2 fruit fly cellular contexts compared by ENCODE assay signal in the genomic region with DNA sequence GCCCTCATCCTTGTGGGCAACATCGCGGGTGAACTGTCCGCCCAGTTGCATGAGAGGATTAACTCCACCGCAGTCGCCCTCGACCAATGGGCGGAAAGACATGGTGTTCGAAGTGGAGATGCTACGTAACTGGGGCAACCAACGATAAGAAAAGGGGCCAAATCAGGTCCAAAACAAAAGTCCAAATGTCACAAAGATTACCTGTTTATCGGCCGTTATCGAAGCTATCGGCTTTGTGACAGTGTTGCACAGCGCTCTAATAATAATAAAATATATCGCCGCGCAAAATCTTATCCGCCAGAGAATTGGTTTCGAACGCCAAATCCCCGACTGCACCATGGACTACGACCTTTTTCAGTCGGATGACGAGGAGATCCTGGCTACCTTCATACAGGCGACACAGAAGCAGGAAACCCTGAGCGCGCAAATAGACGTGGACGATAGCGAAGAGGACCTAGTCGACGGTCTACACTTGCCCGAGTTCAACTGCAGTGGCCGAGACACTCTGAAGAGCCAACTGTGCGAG.
TF ChIP-seq lines count a peak whose summit lies in the region.

A gene (plus strand): TSS at position 285 of the 526 bp plus-strand sequence.
A gene (minus strand): TSS at position 476 of the 526 bp plus-strand sequence.

TF ChIP-seq in whole organism, adult, 20 proteins besides CTCF, POLR2A, EP300 and RAD21 (continued from another document):
- TF ChIP-seq bab1 (GFP tag; optimal IDR thresholded peaks at IDR 0.05; lab: Kevin White, UChicago), result peak; percentile 63
- peak; percentile 48 for TF ChIP-seq Mnt (GFP tag; optimal IDR thresholded peaks at IDR 0.05; lab: Kevin White, UChicago)
- TF ChIP-seq CG1620 (GFP tag; optimal IDR thresholded peaks at IDR 0.05; lab: Kevin White, UChicago), result peak; percentile 56

TF ChIP-seq in whole organism, embryonic, 481 proteins besides CTCF, POLR2A, EP300 and RAD21 (continued from another document and continues in another):
- TF ChIP-seq NK7.1 (GFP tag; optimal IDR thresholded peaks at IDR 0.05; lab: Kevin White, UChicago), result no peak
- TF ChIP-seq caup (GFP tag; optimal IDR thresholded peaks at IDR 0.05; lab: Kevin White, UChicago; ENCODE audit: severe bottlenecking), result no peak
- no peak for TF ChIP-seq CG4730 (GFP tag; IDR thresholded peaks at IDR 0.05; lab: Robert Waterston, UW)
- TF ChIP-seq chm (GFP tag; IDR thresholded peaks at IDR 0.05; lab: Robert Waterston, UW), result no peak
- no peak for TF ChIP-seq ro (GFP tag; IDR thresholded peaks at IDR 0.05; lab: Robert Waterston, UW)
- TF ChIP-seq Sry-δ (GFP tag; optimal IDR thresholded peaks at IDR 0.05; lab: Kevin White, UChicago), result peak; percentile 43
- no peak for TF ChIP-seq ssp (GFP tag; IDR thresholded peaks at IDR 0.05; lab: Robert Waterston, UW)
- TF ChIP-seq HHEX (GFP tag; optimal IDR thresholded peaks at IDR 0.05; lab: Kevin White, UChicago), result no peak
- no peak for TF ChIP-seq tll (GFP tag; optimal IDR thresholded peaks at IDR 0.05; lab: Kevin White, UChicago)
- TF ChIP-seq otp (GFP tag; IDR thresholded peaks at IDR 0.05; lab: Robert Waterston, UW), result no peak
- TF ChIP-seq CG15011 (GFP tag; optimal IDR thresholded peaks at IDR 0.05; lab: Kevin White, UChicago), result no peak
- no peak for TF ChIP-seq emc (GFP tag; optimal IDR thresholded peaks at IDR 0.05; lab: Kevin White, UChicago)
- no peak for TF ChIP-seq Atf3 (GFP tag; optimal IDR thresholded peaks at IDR 0.05; lab: Kevin White, UChicago)
- TF ChIP-seq run (tag; optimal IDR thresholded peaks at IDR 0.05; lab: Kevin White, UChicago), result no peak
- no peak for TF ChIP-seq rib (GFP tag; IDR thresholded peaks at IDR 0.05; lab: Robert Waterston, UW)
- no peak for TF ChIP-seq zfh1 (GFP tag; IDR thresholded peaks at IDR 0.05; lab: Robert Waterston, UW)
- no peak for TF ChIP-seq jumu (GFP tag; optimal IDR thresholded peaks at IDR 0.05; lab: Kevin White, UChicago)
- TF ChIP-seq sisA (GFP tag; IDR thresholded peaks at IDR 0.05; lab: Robert Waterston, UW), result no peak
- TF ChIP-seq CG18262 (tag; optimal IDR thresholded peaks at IDR 0.05; lab: Kevin White, UChicago), result no peak
- TF ChIP-seq CG33557 (GFP tag; optimal IDR thresholded peaks at IDR 0.05; lab: Kevin White, UChicago), result no peak
- TF ChIP-seq gfzf (GFP tag; optimal IDR thresholded peaks at IDR 0.05; lab: Kevin White, UChicago), result no peak
- no peak for TF ChIP-seq CG18764 (GFP tag; optimal IDR thresholded peaks at IDR 0.05; lab: Kevin White, UChicago)
- no peak for TF ChIP-seq CG6654 (GFP tag; optimal IDR thresholded peaks at IDR 0.05; lab: Kevin White, UChicago)
- TF ChIP-seq ewg (GFP tag; optimal IDR thresholded peaks at IDR 0.05; lab: Kevin White, UChicago), result no peak
- peak; percentile 37 for TF ChIP-seq Elba2 (GFP tag; optimal IDR thresholded peaks at IDR 0.05; lab: Kevin White, UChicago)
- TF ChIP-seq Lim3 (GFP tag; IDR thresholded peaks at IDR 0.05; lab: Robert Waterston, UW), result no peak
- no peak for TF ChIP-seq PHDP (tag; optimal IDR thresholded peaks at IDR 0.05; lab: Kevin White, UChicago)
- no peak for TF ChIP-seq CG6854 (GFP tag; optimal IDR thresholded peaks at IDR 0.05; lab: Kevin White, UChicago)
- TF ChIP-seq sqz (GFP tag; optimal IDR thresholded peaks at IDR 0.05; lab: Kevin White, UChicago), result no peak
- TF ChIP-seq ATbp (GFP tag; optimal IDR thresholded peaks at IDR 0.05; lab: Kevin White, UChicago), result no peak
- no peak for TF ChIP-seq CG1792 (GFP tag; optimal IDR thresholded peaks at IDR 0.05; lab: Kevin White, UChicago)
- no peak for TF ChIP-seq Blimp-1 (GFP tag; optimal IDR thresholded peaks at IDR 0.05; lab: Kevin White, UChicago)
- no peak for TF ChIP-seq fd102C (GFP tag; optimal IDR thresholded peaks at IDR 0.05; lab: Kevin White, UChicago)
- peak; percentile 31 for TF ChIP-seq CG2120 (GFP tag; optimal IDR thresholded peaks at IDR 0.05; lab: Kevin White, UChicago)
- no peak for TF ChIP-seq Xrp1 (GFP tag; IDR thresholded peaks at IDR 0.05; lab: Robert Waterston, UW)
- TF ChIP-seq CG14667 (GFP tag; IDR thresholded peaks at IDR 0.05; lab: Robert Waterston, UW), result no peak
- no peak for TF ChIP-seq gt (GFP tag; IDR thresholded peaks at IDR 0.05; lab: Robert Waterston, UW)
- TF ChIP-seq ap (GFP tag; IDR thresholded peaks at IDR 0.05; lab: Robert Waterston, UW), result no peak
- peak; percentile 81 for TF ChIP-seq Med (GFP tag; lab: Kevin White, UChicago)
- no peak for TF ChIP-seq CG15601 (tag; optimal IDR thresholded peaks at IDR 0.05; lab: Kevin White, UChicago)
- peak; percentile 82 for TF ChIP-seq stwl (tag; optimal IDR thresholded peaks at IDR 0.05; lab: Kevin White, UChicago)
- no peak for TF ChIP-seq CG8388 (GFP tag; optimal IDR thresholded peaks at IDR 0.05; lab: Kevin White, UChicago)
- no peak for TF ChIP-seq gce (GFP tag; IDR thresholded peaks at IDR 0.05; lab: Robert Waterston, UW)
- TF ChIP-seq tup (GFP tag; optimal IDR thresholded peaks at IDR 0.05; lab: Kevin White, UChicago), result no peak
- no peak for TF ChIP-seq jing (GFP tag; optimal IDR thresholded peaks at IDR 0.05; lab: Kevin White, UChicago)
- no peak for TF ChIP-seq grn (GFP tag; optimal IDR thresholded peaks at IDR 0.05; lab: Kevin White, UChicago)
- TF ChIP-seq ash1 (GFP tag; optimal IDR thresholded peaks at IDR 0.05; lab: Kevin White, UChicago), result no peak
- TF ChIP-seq B-H2 (GFP tag; optimal IDR thresholded peaks at IDR 0.05; lab: Kevin White, UChicago), result no peak
- no peak for TF ChIP-seq dan (GFP tag; IDR thresholded peaks at IDR 0.05; lab: Robert Waterston, UW)
- no peak for TF ChIP-seq nerfin-1 (tag; optimal IDR thresholded peaks at IDR 0.05; lab: Kevin White, UChicago)
- no peak for TF ChIP-seq sna (GFP tag; IDR thresholded peaks at IDR 0.05; lab: Robert Waterston, UW; ENCODE audit: partially characterized antibody)
- TF ChIP-seq CG10959 (GFP tag; IDR thresholded peaks at IDR 0.05; lab: Robert Waterston, UW), result no peak
- peak; percentile 77 for TF ChIP-seq Dref (GFP tag; IDR thresholded peaks at IDR 0.05; lab: Robert Waterston, UW)
- TF ChIP-seq CG13624 (GFP tag; optimal IDR thresholded peaks at IDR 0.05; lab: Kevin White, UChicago), result no peak
- no peak for TF ChIP-seq zf30C (GFP tag; optimal IDR thresholded peaks at IDR 0.05; lab: Kevin White, UChicago)
- no peak for TF ChIP-seq CG4328 (GFP tag; optimal IDR thresholded peaks at IDR 0.05; lab: Kevin White, UChicago)
- TF ChIP-seq HmgZ (tag; optimal IDR thresholded peaks at IDR 0.05; lab: Kevin White, UChicago), result peak; percentile 27
- no peak for TF ChIP-seq cato (GFP tag; optimal IDR thresholded peaks at IDR 0.05; lab: Kevin White, UChicago; ENCODE audit: borderline replicate concordance)
- peak; percentile 54 for TF ChIP-seq pzg (GFP tag; optimal IDR thresholded peaks at IDR 0.05; lab: Kevin White, UChicago)
- TF ChIP-seq bowl (GFP tag; IDR thresholded peaks at IDR 0.05; lab: Robert Waterston, UW), result no peak
- no peak for TF ChIP-seq Tbp (GFP tag; optimal IDR thresholded peaks at IDR 0.05; lab: Kevin White, UChicago)
- TF ChIP-seq crc (GFP tag; optimal IDR thresholded peaks at IDR 0.05; lab: Kevin White, UChicago), result no peak
- no peak for TF ChIP-seq seq (GFP tag; IDR thresholded peaks at IDR 0.05; lab: Robert Waterston, UW)
- TF ChIP-seq phol (tag; optimal IDR thresholded peaks at IDR 0.05; lab: Kevin White, UChicago), result no peak
- TF ChIP-seq Sox102F (GFP tag; optimal IDR thresholded peaks at IDR 0.05; lab: Kevin White, UChicago), result no peak
- no peak for TF ChIP-seq eyg (GFP tag; optimal IDR thresholded peaks at IDR 0.05; lab: Kevin White, UChicago)
- TF ChIP-seq ci (GFP tag; IDR thresholded peaks at IDR 0.05; lab: Robert Waterston, UW), result no peak
- no peak for TF ChIP-seq pita (GFP tag; optimal IDR thresholded peaks at IDR 0.05; lab: Kevin White, UChicago)
- TF ChIP-seq CG1832 (GFP tag; optimal IDR thresholded peaks at IDR 0.05; lab: Kevin White, UChicago), result no peak
- no peak for TF ChIP-seq NC2β (GFP tag; optimal IDR thresholded peaks at IDR 0.05; lab: Kevin White, UChicago)
- no peak for TF ChIP-seq Drgx (GFP tag; IDR thresholded peaks at IDR 0.05; lab: Robert Waterston, UW)
- TF ChIP-seq CG8944 (GFP tag; optimal IDR thresholded peaks at IDR 0.05; lab: Kevin White, UChicago), result no peak
- peak; percentile 59; the same call in 1 of the 2 replicates for TF ChIP-seq amos (GFP tag; IDR thresholded peaks at IDR 0.05; lab: Robert Waterston, UW; ENCODE audit: partially characterized antibody)
- no peak for TF ChIP-seq CG30020 (tag; optimal IDR thresholded peaks at IDR 0.05; lab: Kevin White, UChicago)
- TF ChIP-seq Xbp1 (GFP tag; optimal IDR thresholded peaks at IDR 0.05; lab: Kevin White, UChicago), result no peak
- TF ChIP-seq CG1603 (tag; optimal IDR thresholded peaks at IDR 0.05; lab: Kevin White, UChicago), result no peak
- no peak for TF ChIP-seq CG8089 (GFP tag; optimal IDR thresholded peaks at IDR 0.05; lab: Kevin White, UChicago)
- TF ChIP-seq en (GFP tag; optimal IDR thresholded peaks at IDR 0.05; lab: Kevin White, UChicago), result no peak
- no peak for TF ChIP-seq Hsf (GFP tag; optimal IDR thresholded peaks at IDR 0.05; lab: Kevin White, UChicago)
- TF ChIP-seq CG32767 (GFP tag; IDR thresholded peaks at IDR 0.05; lab: Robert Waterston, UW), result no peak
- no peak for TF ChIP-seq Hr51 (GFP tag; optimal IDR thresholded peaks at IDR 0.05; lab: Kevin White, UChicago)
- no peak for TF ChIP-seq sima (GFP tag; optimal IDR thresholded peaks at IDR 0.05; lab: Kevin White, UChicago)
- TF ChIP-seq prd (optimal IDR thresholded peaks at IDR 0.05; lab: Kevin White, UChicago), result no peak
- TF ChIP-seq prd (GFP tag; IDR thresholded peaks at IDR 0.05; lab: Robert Waterston, UW), result no peak
- no peak for TF ChIP-seq Gsc (GFP tag; IDR thresholded peaks at IDR 0.05; lab: Robert Waterston, UW)
- TF ChIP-seq knrl (GFP tag; IDR thresholded peaks at IDR 0.05; lab: Robert Waterston, UW; ENCODE audit: partially characterized antibody), result peak; percentile 45; the same call in 2 of the 3 replicates
- TF ChIP-seq CG6272 (GFP tag; IDR thresholded peaks at IDR 0.05; lab: Robert Waterston, UW), result no peak
- no peak for TF ChIP-seq stc (GFP tag; IDR thresholded peaks at IDR 0.05; lab: Robert Waterston, UW)
- TF ChIP-seq da (GFP tag; optimal IDR thresholded peaks at IDR 0.05; lab: Kevin White, UChicago), result no peak
- TF ChIP-seq kah (GFP tag; optimal IDR thresholded peaks at IDR 0.05; lab: Kevin White, UChicago), result no peak
- no peak for TF ChIP-seq twi (tag; optimal IDR thresholded peaks at IDR 0.05; lab: Kevin White, UChicago)
- no peak for TF ChIP-seq ranshi (GFP tag; IDR thresholded peaks at IDR 0.05; lab: Robert Waterston, UW)
- no peak for TF ChIP-seq abd-A (tag; optimal IDR thresholded peaks at IDR 0.05; lab: Kevin White, UChicago)
- no peak for TF ChIP-seq lilli (GFP tag; optimal IDR thresholded peaks at IDR 0.05; lab: Kevin White, UChicago)
- no peak for TF ChIP-seq cad (GFP tag; optimal IDR thresholded peaks at IDR 0.05; lab: Kevin White, UChicago)
- TF ChIP-seq unpg (GFP tag; optimal IDR thresholded peaks at IDR 0.05; lab: Kevin White, UChicago), result no peak
- no peak for TF ChIP-seq D19A (tag; optimal IDR thresholded peaks at IDR 0.05; lab: Kevin White, UChicago)
- no peak for TF ChIP-seq p53 (GFP tag; optimal IDR thresholded peaks at IDR 0.05; lab: Kevin White, UChicago)
- TF ChIP-seq CG2889 (GFP tag; IDR thresholded peaks at IDR 0.05; lab: Robert Waterston, UW), result no peak
- no peak for TF ChIP-seq CG12104 (GFP tag; optimal IDR thresholded peaks at IDR 0.05; lab: Kevin White, UChicago)
- no peak for TF ChIP-seq CG31365 (tag; optimal IDR thresholded peaks at IDR 0.05; lab: Kevin White, UChicago)
- no peak for TF ChIP-seq CG11504 (tag; optimal IDR thresholded peaks at IDR 0.05; lab: Kevin White, UChicago)
- no peak for TF ChIP-seq CG9817 (tag; optimal IDR thresholded peaks at IDR 0.05; lab: Kevin White, UChicago)
- no peak for TF ChIP-seq Ssrp (tag; optimal IDR thresholded peaks at IDR 0.05; lab: Kevin White, UChicago)
- no peak for TF ChIP-seq tna (GFP tag; IDR thresholded peaks at IDR 0.05; lab: Robert Waterston, UW; ENCODE audit: partially characterized antibody)
- TF ChIP-seq ab (GFP tag; optimal IDR thresholded peaks at IDR 0.05; lab: Kevin White, UChicago), result no peak
- TF ChIP-seq CG12155 (GFP tag; optimal IDR thresholded peaks at IDR 0.05; lab: Kevin White, UChicago), result no peak
- TF ChIP-seq Adf1 (GFP tag; IDR thresholded peaks at IDR 0.05; lab: Robert Waterston, UW), result no peak
- TF ChIP-seq CG2116 (GFP tag; optimal IDR thresholded peaks at IDR 0.05; lab: Kevin White, UChicago), result peak; percentile 59
- TF ChIP-seq scrt (GFP tag; optimal IDR thresholded peaks at IDR 0.05; lab: Kevin White, UChicago), result no peak
- TF ChIP-seq H15 (GFP tag; IDR thresholded peaks at IDR 0.05; lab: Robert Waterston, UW), result no peak
- TF ChIP-seq CG2202 (tag; optimal IDR thresholded peaks at IDR 0.05; lab: Kevin White, UChicago), result no peak
- no peak for TF ChIP-seq br (optimal IDR thresholded peaks at IDR 0.05; lab: Kevin White, UChicago)
- no peak for TF ChIP-seq CG3281 (GFP tag; optimal IDR thresholded peaks at IDR 0.05; lab: Kevin White, UChicago)
- peak; percentile 37; the same call in 1 of the 2 replicates for TF ChIP-seq Rfx (GFP tag; IDR thresholded peaks at IDR 0.05; lab: Robert Waterston, UW)
- no peak for TF ChIP-seq CG7987 (GFP tag; optimal IDR thresholded peaks at IDR 0.05; lab: Kevin White, UChicago)
- TF ChIP-seq Dek (tag; optimal IDR thresholded peaks at IDR 0.05; lab: Kevin White, UChicago), result no peak
- TF ChIP-seq mld (GFP tag; IDR thresholded peaks at IDR 0.05; lab: Robert Waterston, UW; ENCODE audit: partially characterized antibody), result no peak
- TF ChIP-seq inv (GFP tag; IDR thresholded peaks at IDR 0.05; lab: Robert Waterston, UW; ENCODE audit: partially characterized antibody), result no peak
- no peak for TF ChIP-seq her (GFP tag; optimal IDR thresholded peaks at IDR 0.05; lab: Kevin White, UChicago)
- no peak for TF ChIP-seq CG3838 (GFP tag; optimal IDR thresholded peaks at IDR 0.05; lab: Kevin White, UChicago)
- TF ChIP-seq CG12236 (GFP tag; optimal IDR thresholded peaks at IDR 0.05; lab: Kevin White, UChicago), result no peak
- no peak for TF ChIP-seq fu2 (GFP tag; optimal IDR thresholded peaks at IDR 0.05; lab: Kevin White, UChicago)
- TF ChIP-seq Doc3 (GFP tag; IDR thresholded peaks at IDR 0.05; lab: Robert Waterston, UW; ENCODE audit: partially characterized antibody), result peak; percentile 39; the same call in 1 of the 3 replicates
- no peak for TF ChIP-seq usp (GFP tag; optimal IDR thresholded peaks at IDR 0.05; lab: Kevin White, UChicago)
- no peak for TF ChIP-seq CG32772 (GFP tag; IDR thresholded peaks at IDR 0.05; lab: Robert Waterston, UW)
- TF ChIP-seq Ravus (GFP tag; IDR thresholded peaks at IDR 0.05; lab: Robert Waterston, UW), result no peak
- no peak for TF ChIP-seq ttk (GFP tag; IDR thresholded peaks at IDR 0.05; lab: Robert Waterston, UW)
- no peak for TF ChIP-seq ac (GFP tag; optimal IDR thresholded peaks at IDR 0.05; lab: Kevin White, UChicago)
